Worm (Caenorhabditis elegans): ENCODE results near the gene lin-14.

DNA sequence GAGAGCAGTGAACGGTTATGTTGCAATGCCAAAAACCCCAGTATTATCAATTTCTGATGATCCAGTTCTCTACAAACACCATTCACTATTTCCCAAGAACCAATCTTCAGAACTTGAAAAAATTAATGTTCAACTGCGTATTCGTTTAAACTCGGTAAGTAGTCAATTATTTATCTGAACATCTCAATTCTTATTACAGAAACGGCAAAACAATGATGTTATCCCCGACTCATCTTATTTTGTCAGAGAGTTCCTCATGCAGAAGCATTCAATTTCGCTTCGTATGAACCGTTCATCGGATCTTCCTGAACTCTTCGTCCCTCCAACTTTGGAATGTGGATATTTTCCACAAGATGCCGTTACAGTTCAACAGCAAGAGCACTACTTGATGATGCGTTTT is 58.3 kb downstream of the lin-14 start:
- TF ChIP-seq ceh-16 (tag; optimal IDR thresholded peaks at IDR 0.05) (no peak), snpc-4 (tag; optimal IDR thresholded peaks at IDR 0.05) (no peak), sea-2 (GFP tag; optimal IDR thresholded peaks at IDR 0.05) (no peak), ztf-4 (tag; optimal IDR thresholded peaks at IDR 0.05) (no peak), ama-1 (optimal IDR thresholded peaks at IDR 0.05) (no peak), elt-2 (tag; optimal IDR thresholded peaks at IDR 0.05) (no peak)

Data from whole organism, L3 larva.